Worm (Caenorhabditis elegans): Measurements from ENCODE around the gene nhr-209.

The nhr-209 gene

DNA sequence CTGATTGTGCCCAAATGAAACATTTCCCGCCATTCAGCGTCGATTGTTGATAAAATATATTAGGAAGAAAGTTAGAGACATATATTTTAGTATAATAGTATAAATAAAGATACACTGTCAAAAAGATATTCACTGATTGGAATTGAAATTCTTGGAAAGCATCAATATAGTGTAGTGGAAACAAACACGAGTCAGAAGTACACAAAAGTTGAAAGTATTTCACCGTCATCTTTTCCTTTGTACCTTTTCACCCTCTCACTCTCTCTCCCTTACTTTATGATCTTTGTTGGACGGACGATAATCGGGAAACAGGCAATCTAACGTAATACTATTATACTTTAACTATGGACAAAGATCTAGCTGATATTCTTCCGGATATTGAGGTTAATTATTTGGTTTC is 3.9 kb upstream of the nhr-209 start, which contains the start of gene nhr-208:
nhr-208 (plus strand) TSS at position 288 of the 400 bp plus-strand sequence.
- TF ChIP-seq ztf-3 (GFP tag; optimal IDR thresholded peaks at IDR 0.05), result no peak
- TF ChIP-seq die-1 (tag; optimal IDR thresholded peaks at IDR 0.05), result no peak
- no peak for TF ChIP-seq pbrm-1 (GFP tag; IDR thresholded peaks at IDR 0.05)
- TF ChIP-seq B0336.3 (GFP tag; IDR thresholded peaks at IDR 0.05), result no peak

DNA sequence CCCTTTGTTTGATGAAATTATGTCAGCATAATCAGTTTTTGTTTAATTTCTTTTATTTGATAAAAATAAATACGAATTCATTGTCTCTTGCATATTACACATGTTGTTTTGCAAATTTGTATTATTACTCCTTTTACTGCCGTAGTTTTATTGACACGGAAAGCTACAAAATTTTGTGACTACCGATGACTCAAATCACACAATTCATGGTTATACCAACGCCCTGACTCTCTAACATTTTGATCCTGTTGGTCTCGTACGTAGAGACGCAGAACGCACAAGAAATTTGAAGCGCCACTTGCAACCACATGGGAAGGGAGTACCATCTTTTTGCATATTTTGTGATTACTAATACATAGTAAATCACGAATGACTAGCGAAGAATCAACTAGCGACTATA is 2.1 kb upstream of the nhr-209 start, which contains the start of gene nhr-207:
nhr-207 (plus strand) TSS at position 282 of the 400 bp plus-strand sequence.
- no peak for TF ChIP-seq Y53F4B.3 (GFP tag; IDR thresholded peaks at IDR 0.05)
- TF ChIP-seq nhr-80 (tag; optimal IDR thresholded peaks at IDR 0.05), result peak; percentile 39

ce11 chrV:12100794-12101343 is 2.9 kb downstream of the nhr-209 start, which contains the start of gene nhr-154:
Gene nhr-154 (plus strand): TSS chrV:12101293.
- TF ChIP-seq nhr-80 (tag; optimal IDR thresholded peaks at IDR 0.05) (peak; percentile 1), cebp-1 (GFP tag; IDR thresholded peaks at IDR 0.05) (peak; percentile 91), cebp-1 (tag; optimal IDR thresholded peaks at IDR 0.05) (peak; percentile 97), tbp1 (GFP tag; optimal IDR thresholded peaks at IDR 0.05) (no peak), lin-35 (GFP tag; optimal IDR thresholded peaks at IDR 0.05) (no peak)

DNA sequence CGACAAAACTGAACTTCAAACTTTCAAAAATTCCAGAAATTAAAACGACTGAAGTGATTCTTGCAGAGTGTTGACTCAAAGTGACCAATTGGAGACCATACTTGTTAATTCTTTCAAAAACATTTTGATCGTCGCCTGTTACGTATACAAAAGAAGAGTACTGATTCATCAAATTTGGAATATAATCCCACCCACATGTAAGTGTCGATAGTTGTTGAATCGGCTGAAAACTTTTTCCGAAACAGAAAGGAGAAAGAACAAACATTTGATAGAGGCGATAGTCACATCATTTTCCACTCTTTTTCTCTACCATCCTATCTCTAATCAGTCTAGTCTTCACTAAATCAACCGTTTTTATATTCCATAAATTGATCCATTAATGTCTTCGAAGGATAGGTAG is 6.0 kb downstream of the nhr-209 start, which contains the start of gene nhr-153:
nhr-153 (plus strand) TSS at position 301 of the 400 bp plus-strand sequence.
- no peak for TF ChIP-seq unc-62 (GFP tag; optimal IDR thresholded peaks at IDR 0.05)
- no peak for TF ChIP-seq madf-3 (GFP tag; IDR thresholded peaks at IDR 0.05)
- no peak for TF ChIP-seq nhr-90 (tag; optimal IDR thresholded peaks at IDR 0.05)
- no peak for TF ChIP-seq die-1 (tag; optimal IDR thresholded peaks at IDR 0.05)
- TF ChIP-seq lir-1 (GFP tag; conservative IDR thresholded peaks at IDR 0.05), result no peak
- TF ChIP-seq mel-28 (tag; optimal IDR thresholded peaks at IDR 0.05; ENCODE audit: borderline replicate concordance), result no peak
- no peak for TF ChIP-seq D2030.7 (GFP tag; IDR thresholded peaks at IDR 0.05)
- no peak for TF ChIP-seq let-607 (tag; optimal IDR thresholded peaks at IDR 0.05)

DNA sequence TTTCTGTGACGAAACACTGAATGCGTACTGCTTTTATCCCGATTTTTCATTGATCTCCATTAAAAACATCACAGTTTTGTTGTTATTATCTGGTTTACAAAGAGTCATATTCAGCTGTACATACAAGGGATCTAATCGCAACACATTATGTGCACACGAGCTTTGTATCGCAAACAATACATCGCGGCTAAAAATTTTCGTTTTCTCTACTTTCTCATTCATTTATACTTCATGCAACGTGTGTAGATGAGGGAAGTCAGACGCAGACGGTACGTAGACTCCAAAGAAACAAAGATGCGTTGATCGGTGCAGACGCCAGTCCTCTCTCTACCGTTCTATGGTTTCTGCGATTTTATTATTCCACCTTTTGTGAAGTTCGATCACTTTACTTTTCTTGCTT is 8.9 kb downstream of the nhr-209 start, which contains the start of gene nhr-136:
nhr-136 (plus strand) TSS at position 301 of the 400 bp plus-strand sequence.
- TF ChIP-seq nfya-2 (GFP tag; IDR thresholded peaks at IDR 0.05) (no peak), nhr-80 (tag; optimal IDR thresholded peaks at IDR 0.05) (peak; percentile 2), ceh-91 (GFP tag; IDR thresholded peaks at IDR 0.05) (no peak)

ce11 chrV:12111452-12111851 is 13.5 kb downstream of the nhr-209 start, which contains the start of gene lhpp-1:
Gene lhpp-1 (minus strand): TSS chrV:12111805.
- no peak for TF ChIP-seq dpff-1 (tag; optimal IDR thresholded peaks at IDR 0.05)
- no peak for TF ChIP-seq T07F8.4 (tag; optimal IDR thresholded peaks at IDR 0.05)
- no peak for TF ChIP-seq ets-4 (GFP tag; optimal IDR thresholded peaks at IDR 0.05)
- TF ChIP-seq snpc-1.3 (tag; optimal IDR thresholded peaks at IDR 0.05; ENCODE audit: insufficient read depth), result no peak

ce11 chrV:12113726-12114125 is 15.8 kb downstream of the nhr-209 start:
- TF ChIP-seq ceh-79 (tag; optimal IDR thresholded peaks at IDR 0.05) (no peak), nhr-80 (tag; optimal IDR thresholded peaks at IDR 0.05) (peak; percentile 70)

- TF ChIP-seq unc-130 (GFP tag; optimal IDR thresholded peaks at IDR 0.05) (no peak), hsf-1 (GFP tag; IDR thresholded peaks at IDR 0.05) (no peak), lin-54 (GFP tag; optimal IDR thresholded peaks at IDR 0.05) (no peak), repo-1 (tag; optimal IDR thresholded peaks at IDR 0.05) (no peak), egrh-3 (GFP tag; IDR thresholded peaks at IDR 0.05) (no peak), xnd-1 (tag; optimal IDR thresholded peaks at IDR 0.05) (no peak), F33H1.4 (GFP tag; IDR thresholded peaks at IDR 0.05) (no peak), dpl-1 (GFP tag; optimal IDR thresholded peaks at IDR 0.05) (no peak)
Measured at ce11 chrV:12114693-12115092, 16.7 kb downstream of the nhr-209 start, which contains the start of gene spin-1. Gene spin-1 (plus strand): TSS chrV:12114993.
